Fruit fly (Drosophila melanogaster): ENCODE results near the gene CG31643.

DNA sequence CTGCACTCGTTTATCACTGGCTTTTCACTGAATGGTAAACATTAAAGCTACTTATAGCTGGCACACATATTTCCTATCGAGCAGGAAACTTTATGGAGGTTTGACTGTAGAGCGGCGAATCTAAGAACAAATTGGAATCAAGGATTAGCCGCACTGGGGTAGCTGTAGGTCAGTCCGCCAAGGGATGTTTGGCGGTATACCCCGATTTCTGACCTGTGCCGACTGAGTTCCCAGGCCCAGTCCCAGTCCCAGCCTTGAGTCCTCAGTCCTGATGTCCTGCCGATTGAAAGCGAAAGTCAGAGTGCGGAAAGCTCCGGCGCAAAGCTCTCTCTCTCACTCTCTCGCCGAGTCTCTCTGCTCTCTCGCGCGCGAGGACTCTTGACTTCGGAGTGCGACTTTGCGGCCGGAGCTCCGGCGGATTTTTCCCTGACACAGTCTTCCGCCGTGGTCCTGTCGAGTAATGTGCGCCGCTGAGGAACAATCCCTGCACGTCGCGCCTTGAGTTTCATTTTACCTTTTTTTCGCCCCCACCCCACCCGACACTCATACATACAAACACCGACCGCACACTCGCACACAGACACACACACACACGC is 16.1 kb downstream of the CG31643 start, which contains the start of gene CG13995:
- TF ChIP-seq CG5204 (GFP tag; optimal IDR thresholded peaks at IDR 0.05) (no peak), CG1620 (GFP tag; optimal IDR thresholded peaks at IDR 0.05) (no peak), CG7101 (tag; optimal IDR thresholded peaks at IDR 0.05) (no peak), cnc (optimal IDR thresholded peaks at IDR 0.05) (no peak), CG14711 (tag; optimal IDR thresholded peaks at IDR 0.05) (no peak), kay (GFP tag; ENCODE audit: borderline replicate concordance) (no peak), Mnt (GFP tag; optimal IDR thresholded peaks at IDR 0.05) (no peak), cic (GFP tag; optimal IDR thresholded peaks at IDR 0.05) (no peak), CG7045 (GFP tag; optimal IDR thresholded peaks at IDR 0.05) (no peak), bab1 (GFP tag; optimal IDR thresholded peaks at IDR 0.05) (no peak), pad (GFP tag; optimal IDR thresholded peaks at IDR 0.05) (no peak), Crg-1 (GFP tag; optimal IDR thresholded peaks at IDR 0.05) (no peak)

Data from whole organism, adult.